Worm (Caenorhabditis elegans): ENCODE measurements around the gene H18N23.2.

- TF ChIP-seq dao-5 (tag; optimal IDR thresholded peaks at IDR 0.05) (no peak), W03F9.2 (tag; optimal IDR thresholded peaks at IDR 0.05) (no peak)
These were observed 39.3 kb downstream of the H18N23.2 start for ce11 chrX:17601345-17601744.

All from whole organism, L4/young adult.